Fruit fly (Drosophila melanogaster) whole organism, embryonic: ENCODE results near the gene Mfe2.

ENCODE experiments used
- Ada2b ChIP-seq: fragments of 200-800 bp; sonication (Bioruptor generic); IDR thresholded peaks from 2 replicates; pipeline ENCODE4 v1.3.6; 2022; ENCODE audit warnings: missing biosample characterization, missing genetic modification characterization
- Adf1 ChIP-seq: fragments of 200-800 bp; sonication (Bioruptor generic); IDR thresholded peaks from 2 replicates; pipeline ENCODE4 v1.3.6; 2022; ENCODE audit warnings: missing biosample characterization, missing genetic modification characterization
- Asciz ChIP-seq: fragments of 200-800 bp; sonication (Bioruptor generic); optimal IDR thresholded peaks from 2 replicates; lab custom pipeline; 2017; ENCODE audit warnings: missing biosample characterization, mild to moderate bottlenecking, missing genetic modification characterization, missing genetic modification reagents
- Atf3 ChIP-seq: fragments of 200-800 bp; sonication (Bioruptor generic); optimal IDR thresholded peaks from 3 replicates; lab custom pipeline; 2016; ENCODE audit warnings: missing biosample characterization, missing genetic modification characterization
- Atf6 ChIP-seq: fragments of 200-800 bp; sonication (Bioruptor generic); IDR thresholded peaks from 2 replicates; pipeline ENCODE4 v1.3.6; 2022; ENCODE audit warnings: missing biosample characterization, missing genetic modification characterization
- BEAF-32 ChIP-seq: fragments of 200-800 bp; sonication (Bioruptor generic); optimal IDR thresholded peaks from 3 replicates; lab custom pipeline; 2017; ENCODE audit warnings: missing biosample characterization, missing genetic modification characterization, mild to moderate bottlenecking, moderate library complexity, missing genetic modification reagents
- CG10147 ChIP-seq: fragments of 200-800 bp; sonication (Bioruptor generic); optimal IDR thresholded peaks from 2 replicates; lab custom pipeline; 2019; ENCODE audit warnings: missing biosample characterization, mild to moderate bottlenecking, missing genetic modification characterization, moderate library complexity
- CG10267 ChIP-seq: fragments of 200-800 bp; sonication (Bioruptor generic); optimal IDR thresholded peaks from 2 replicates; lab custom pipeline; 2018; ENCODE audit warnings: missing biosample characterization, mild to moderate bottlenecking, missing genetic modification characterization, moderate library complexity
- CG13123 ChIP-seq: fragments of 200-800 bp; sonication (Bioruptor generic); optimal IDR thresholded peaks from 2 replicates; lab custom pipeline; 2016; ENCODE audit warnings: missing biosample characterization, missing genetic modification characterization
- CG13424 ChIP-seq: fragments of 200-800 bp; sonication (Bioruptor generic); optimal IDR thresholded peaks from 2 replicates; lab custom pipeline; 2019; ENCODE audit warnings: missing biosample characterization, mild to moderate bottlenecking, missing genetic modification characterization, moderate library complexity
- CG14014 ChIP-seq: fragments of 200-800 bp; sonication (Bioruptor generic); IDR thresholded peaks from 2 replicates; pipeline ENCODE4 v1.3.6; 2022; ENCODE audit warnings: missing biosample characterization, missing genetic modification characterization
- CG17328 ChIP-seq: fragments of 200-800 bp; sonication (Bioruptor generic); IDR thresholded peaks from 2 replicates; pipeline ENCODE4 v1.3.6; 2022; ENCODE audit warnings: missing biosample characterization, missing genetic modification characterization
- CG17802 ChIP-seq: fragments of 200-800 bp; sonication (Bioruptor generic); optimal IDR thresholded peaks from 2 replicates; lab custom pipeline; 2018; ENCODE audit warnings: missing biosample characterization, mild to moderate bottlenecking, missing genetic modification characterization, moderate library complexity
- CG18599 ChIP-seq: fragments of 200-800 bp; sonication (Bioruptor generic); optimal IDR thresholded peaks from 3 replicates; lab custom pipeline; 2017; ENCODE audit warnings: missing biosample characterization, missing genetic modification characterization, mild to moderate bottlenecking, moderate library complexity, missing genetic modification reagents
- CG2712 ChIP-seq: fragments of 200-800 bp; optimal IDR thresholded peaks from 3 replicates; lab custom pipeline; 2019; ENCODE audit warnings: missing biosample characterization, mild to moderate bottlenecking, missing genetic modification characterization, moderate library complexity
- CG31441 ChIP-seq: fragments of 200-800 bp; sonication (Bioruptor generic); IDR thresholded peaks from 2 replicates; pipeline ENCODE4 v1.3.6; 2022; ENCODE audit warnings: missing biosample characterization, missing genetic modification characterization
- CG3281 ChIP-seq: fragments of 200-800 bp; sonication (Bioruptor generic); optimal IDR thresholded peaks from 3 replicates; lab custom pipeline; 2017; ENCODE audit warnings: missing biosample characterization, mild to moderate bottlenecking, missing genetic modification characterization
- CG4730 ChIP-seq: fragments of 200-800 bp; sonication (Bioruptor generic); IDR thresholded peaks from 2 replicates; pipeline ENCODE4 v1.3.6; 2022; ENCODE audit warnings: missing biosample characterization, missing genetic modification characterization
- CG4820 ChIP-seq: fragments of 200-800 bp; sonication (Bioruptor generic); optimal IDR thresholded peaks from 3 replicates; lab custom pipeline; 2016; ENCODE audit warnings: missing biosample characterization, missing genetic modification characterization
- CG6791 ChIP-seq: fragments of 200-800 bp; sonication (Bioruptor generic); IDR thresholded peaks from 3 replicates; pipeline ENCODE4 v1.3.6; 2022; ENCODE audit warnings: missing biosample characterization, missing genetic modification characterization; ENCODE audit not compliant: partially characterized antibody
- CG6854 ChIP-seq: fragments of 200-800 bp; sonication (Bioruptor generic); optimal IDR thresholded peaks from 3 replicates; lab custom pipeline; 2017; ENCODE audit warnings: missing biosample characterization, mild to moderate bottlenecking, missing genetic modification characterization
- CG8388 ChIP-seq: fragments of 200-800 bp; sonication (Bioruptor generic); optimal IDR thresholded peaks from 2 replicates; lab custom pipeline; 2019; ENCODE audit warnings: missing biosample characterization, mild to moderate bottlenecking, missing genetic modification characterization, moderate library complexity
- CG9797 ChIP-seq: fragments of 200-800 bp; sonication (Bioruptor generic); optimal IDR thresholded peaks from 3 replicates; lab custom pipeline; 2018; ENCODE audit warnings: missing biosample characterization, mild to moderate bottlenecking, missing genetic modification characterization
- Dll ChIP-seq: fragments of 200-800 bp; sonication (Bioruptor generic); IDR thresholded peaks from 4 replicates; pipeline ENCODE4 v1.3.6; 2022; ENCODE audit warnings: missing biosample characterization, missing genetic modification characterization; ENCODE audit not compliant: partially characterized antibody
- Drgx ChIP-seq: fragments of 200-800 bp; sonication (Bioruptor generic); IDR thresholded peaks from 2 replicates; pipeline ENCODE4 v1.3.6; 2022; ENCODE audit warnings: missing biosample characterization, missing genetic modification characterization
- Ets65A ChIP-seq: fragments of 200-800 bp; sonication (Bioruptor generic); peaks from one replicate; lab custom pipeline; 2016; ENCODE audit warnings: missing biosample characterization, missing genetic modification characterization
- H15 ChIP-seq: fragments of 200-800 bp; sonication (Bioruptor generic); IDR thresholded peaks from 3 replicates; pipeline ENCODE4 v1.3.6; 2022; ENCODE audit warnings: missing biosample characterization, missing genetic modification characterization
- Hmr ChIP-seq: fragments of 200-800 bp; sonication (Bioruptor generic); optimal IDR thresholded peaks from 3 replicates; lab custom pipeline; 2017; ENCODE audit warnings: mild to moderate bottlenecking, missing biosample characterization, missing genetic modification reagents, missing genetic modification characterization
- Hmx ChIP-seq: fragments of 200-800 bp; sonication (Bioruptor generic); optimal IDR thresholded peaks from 2 replicates; lab custom pipeline; 2016; ENCODE audit warnings: missing biosample characterization, missing genetic modification characterization
- Hsf ChIP-seq: fragments of 200-800 bp; sonication (Bioruptor generic); optimal IDR thresholded peaks from 3 replicates; lab custom pipeline; 2016; ENCODE audit warnings: missing biosample characterization, missing genetic modification characterization
- NC2α ChIP-seq: fragments of 200-800 bp; sonication (Bioruptor generic); optimal IDR thresholded peaks from 2 replicates; lab custom pipeline; 2016; ENCODE audit warnings: missing biosample characterization, missing genetic modification characterization
- Oli ChIP-seq: fragments of 200-800 bp; sonication (Bioruptor generic); optimal IDR thresholded peaks from 2 replicates; lab custom pipeline; 2018; ENCODE audit warnings: missing biosample characterization, mild to moderate bottlenecking, missing genetic modification characterization, moderate library complexity
- Optix ChIP-seq: fragments of 200-800 bp; sonication (Bioruptor generic); IDR thresholded peaks from 3 replicates; pipeline ENCODE4 v1.3.6; 2022; ENCODE audit warnings: missing biosample characterization, missing genetic modification characterization
- PHDP ChIP-seq: fragments of 200-800 bp; sonication (Bioruptor generic); optimal IDR thresholded peaks from 3 replicates; lab custom pipeline; 2018; ENCODE audit warnings: missing biosample characterization, mild to moderate bottlenecking, missing genetic modification characterization, moderate library complexity
- caup ChIP-seq: fragments of 200-800 bp; sonication (Bioruptor generic); optimal IDR thresholded peaks from 3 replicates; lab custom pipeline; 2017; ENCODE audit warnings: missing biosample characterization, mild to moderate bottlenecking, missing genetic modification characterization, moderate library complexity; ENCODE audit not compliant: severe bottlenecking
- cg ChIP-seq: fragments of 200-800 bp; sonication (Bioruptor generic); optimal IDR thresholded peaks from 3 replicates; lab custom pipeline; 2019; ENCODE audit warnings: missing biosample characterization, mild to moderate bottlenecking, missing genetic modification characterization, moderate library complexity
- dpn ChIP-seq, 2 experiments: fragments of 200-800 bp; sonication (Bioruptor generic); optimal IDR thresholded peaks; 3 replicates each; lab custom pipeline; 2016; ENCODE audit warnings: missing biosample characterization in 2 of 2, missing genetic modification characterization in 2 of 2
- dysf ChIP-seq: fragments of 200-800 bp; sonication (Bioruptor generic); IDR thresholded peaks from 3 replicates; pipeline ENCODE4 v1.3.6; 2022; ENCODE audit warnings: missing biosample characterization, missing genetic modification characterization
- fd3F ChIP-seq: fragments of 200-800 bp; sonication (Bioruptor generic); optimal IDR thresholded peaks from 2 replicates; lab custom pipeline; 2018; ENCODE audit warnings: missing biosample characterization, mild to moderate bottlenecking, missing genetic modification characterization, moderate library complexity
- fu2 ChIP-seq: fragments of 200-800 bp; sonication (Bioruptor generic); optimal IDR thresholded peaks from 2 replicates; lab custom pipeline; 2016; ENCODE audit warnings: missing biosample characterization, missing genetic modification characterization
- gcm ChIP-seq: fragments of 200-800 bp; sonication (Bioruptor generic); optimal IDR thresholded peaks from 2 replicates; lab custom pipeline; 2019; ENCODE audit warnings: missing biosample characterization, mild to moderate bottlenecking, missing genetic modification characterization, moderate library complexity
- gem ChIP-seq: fragments of 200-800 bp; sonication (Bioruptor generic); optimal IDR thresholded peaks from 2 replicates; lab custom pipeline; 2019; ENCODE audit warnings: missing biosample characterization, mild to moderate bottlenecking, missing genetic modification characterization, moderate library complexity
- gsb-n ChIP-seq: fragments of 200-800 bp; sonication (Bioruptor generic); optimal IDR thresholded peaks from 3 replicates; lab custom pipeline; 2018; ENCODE audit warnings: missing biosample characterization, mild to moderate bottlenecking, missing genetic modification characterization
- jigr1 ChIP-seq: fragments of 200-800 bp; sonication (Bioruptor generic); IDR thresholded peaks from 3 replicates; pipeline ENCODE4 v1.3.6; 2022; ENCODE audit warnings: missing biosample characterization, missing genetic modification characterization
- lola ChIP-seq, 3 experiments: fragments of >200 bp in 2 of 3; fragments of 200-800 bp in 1 of 3; sonication (Bioruptor generic) in 1 of 3; optimal IDR thresholded peaks; 2 replicates each; lab custom pipeline; 2017 to 2019; ENCODE audit warnings: missing biosample characterization in 3 of 3, missing genetic modification characterization in 3 of 3, mild to moderate bottlenecking in 1 of 3, moderate library complexity in 1 of 3
- peb ChIP-seq: fragments of 200-800 bp; sonication (Bioruptor generic); IDR thresholded peaks from 2 replicates; pipeline ENCODE4 v1.3.6; 2022; ENCODE audit warnings: missing biosample characterization, missing genetic modification characterization
- pzg ChIP-seq: fragments of 200-800 bp; sonication (Bioruptor generic); optimal IDR thresholded peaks from 3 replicates; lab custom pipeline; 2018; ENCODE audit warnings: missing biosample characterization, mild to moderate bottlenecking, missing genetic modification characterization, moderate library complexity
- sens ChIP-seq: fragments of 200-800 bp; sonication (Bioruptor generic); peaks from one replicate; lab custom pipeline; 2016; ENCODE audit warnings: missing biosample characterization, missing genetic modification characterization
- slp2 ChIP-seq: fragments of 200-800 bp; sonication (Bioruptor generic); optimal IDR thresholded peaks from 2 replicates; lab custom pipeline; 2016; ENCODE audit warnings: missing biosample characterization, missing genetic modification characterization
- unpg ChIP-seq: fragments of 200-800 bp; sonication (Bioruptor generic); optimal IDR thresholded peaks from 3 replicates; lab custom pipeline; 2018; ENCODE audit warnings: missing biosample characterization, mild to moderate bottlenecking, missing genetic modification characterization, moderate library complexity

Gene Mfe2

DNA sequence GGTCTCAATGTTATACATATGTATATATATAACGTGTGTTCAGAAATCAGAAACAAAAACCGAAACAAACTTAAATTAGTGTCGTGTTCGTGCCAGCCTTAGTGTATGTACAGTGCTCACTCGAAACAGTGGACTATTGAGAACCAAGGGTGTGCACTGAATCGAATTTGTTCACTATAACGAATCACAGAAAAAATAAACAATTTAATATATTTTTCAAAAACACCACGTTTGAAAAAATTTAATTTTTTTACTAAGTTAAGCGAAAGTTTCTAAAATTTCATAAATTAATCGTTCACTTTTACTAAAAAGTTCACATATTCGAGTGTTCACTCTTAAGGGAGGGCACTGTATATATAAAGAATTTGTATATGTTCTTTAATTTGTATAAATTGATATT lies 14.4 kb downstream of the Mfe2 start (continued):
- peak; percentile 9 for TF ChIP-seq CG3281 (GFP tag; lab: Kevin White, UChicago)
- no peak for TF ChIP-seq slp2
- TF ChIP-seq CG18599: peak; percentile 12
- peak; percentile 65 for TF ChIP-seq gem
- peak; percentile 4 for TF ChIP-seq gcm (GFP tag; lab: Kevin White, UChicago)
- TF ChIP-seq PHDP: peak; percentile 36
- peak in 1 of 3 experiments; percentile 6 for TF ChIP-seq lola (GFP tag; optimal IDR thresholded peaks at IDR 0.05; lab: Kevin White, UChicago)
- TF ChIP-seq Hmx (GFP tag; lab: Kevin White, UChicago): no peak
- peak; percentile 12 for TF ChIP-seq Asciz (GFP tag; lab: Kevin White, UChicago)
- peak; percentile 40 for TF ChIP-seq Hmr (GFP tag; lab: Kevin White, UChicago)
- TF ChIP-seq Ada2b: 0 out of 2 replicates have a peak, but pooled peaks have one; percentile 21
- no peak for TF ChIP-seq cg (GFP tag; lab: Kevin White, UChicago)
- TF ChIP-seq CG10267: peak; percentile 14
- TF ChIP-seq Ets65A (GFP tag; lab: Kevin White, UChicago): peak; percentile 3
- 0 out of 2 replicates have a peak, but pooled peaks have one; percentile 37 for TF ChIP-seq Atf6
- no peak for TF ChIP-seq CG17802 (tag; lab: Kevin White, UChicago)
- TF ChIP-seq caup (GFP tag; lab: Kevin White, UChicago): peak; percentile 4
- peak; percentile 16 for TF ChIP-seq Hsf (GFP tag; lab: Kevin White, UChicago)
- 0 out of 3 replicates have a peak, but pooled peaks have one; percentile 13 for TF ChIP-seq dysf (GFP tag; lab: Robert Waterston, UW)
- TF ChIP-seq CG2712 (tag; lab: Kevin White, UChicago): peak; percentile 50
- peak; percentile 70 for TF ChIP-seq sens (GFP tag; lab: Kevin White, UChicago)
- peak; percentile 37 for TF ChIP-seq CG13424 (tag; lab: Kevin White, UChicago)
- 0 out of 2 replicates have a peak, but pooled peaks have one; percentile 11 for TF ChIP-seq Drgx (GFP tag; lab: Robert Waterston, UW)
- TF ChIP-seq CG14014 (GFP tag; lab: Robert Waterston, UW): no peak
- TF ChIP-seq CG31441: peak; percentile 41
- TF ChIP-seq fu2 (GFP tag; lab: Kevin White, UChicago): no peak
- TF ChIP-seq CG17328 (GFP tag; lab: Robert Waterston, UW): 0 out of 2 replicates have a peak, but pooled peaks have one; percentile 15

DNA sequence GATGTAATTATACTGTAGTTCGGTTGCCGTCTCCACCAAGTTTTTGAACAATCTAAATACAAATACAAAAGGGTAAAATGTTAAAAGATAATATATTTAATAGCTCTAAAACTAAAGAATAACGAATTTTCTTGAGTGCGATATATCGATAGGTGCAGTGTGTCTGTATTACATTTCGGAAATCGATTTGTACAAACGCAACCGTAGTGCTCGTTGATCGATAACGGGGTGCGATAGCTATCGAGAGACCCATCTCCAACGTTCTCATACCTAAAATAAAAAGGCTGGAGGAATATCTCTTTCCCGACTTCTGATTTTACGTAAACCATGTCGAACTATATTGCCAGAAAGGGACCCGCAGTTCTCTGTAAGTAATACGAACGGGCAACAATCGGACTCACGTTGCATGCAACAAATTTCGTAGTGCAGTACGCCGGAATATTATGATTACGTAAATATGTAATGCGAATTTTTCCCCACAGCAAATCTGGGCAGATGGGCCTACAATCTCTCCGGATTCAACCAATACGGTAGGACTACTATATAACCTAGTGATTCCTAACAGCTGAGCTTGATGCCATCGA lies 15.4 kb downstream of the Mfe2 start, which contains the start of gene UQCR-14:
Gene UQCR-14, plus strand, starts transcription at position 206 of the 584 bp plus-strand sequence.
- TF ChIP-seq BEAF-32 (GFP tag; lab: Kevin White, UChicago): peak; percentile 97
- TF ChIP-seq H15: no peak
- TF ChIP-seq jigr1: no peak
- TF ChIP-seq pzg (GFP tag; lab: Kevin White, UChicago): peak; percentile 94
- TF ChIP-seq Adf1 (GFP tag; lab: Robert Waterston, UW): peak; percentile 34; the same call in 1 of the 2 replicates
- TF ChIP-seq CG6791 (GFP tag; lab: Robert Waterston, UW): peak; percentile 99
- TF ChIP-seq CG6854 (GFP tag; lab: Kevin White, UChicago): no peak
- TF ChIP-seq Dll (GFP tag; lab: Robert Waterston, UW): peak; percentile 94
- TF ChIP-seq Optix (GFP tag; lab: Robert Waterston, UW): no peak
- TF ChIP-seq gsb-n: no peak
- TF ChIP-seq Oli (tag; lab: Kevin White, UChicago): no peak
- TF ChIP-seq CG10147: peak; percentile 17
- no peak for TF ChIP-seq peb (GFP tag; lab: Robert Waterston, UW)
- no peak for TF ChIP-seq CG4820 (GFP tag; lab: Kevin White, UChicago)
- no peak for TF ChIP-seq unpg
- TF ChIP-seq NC2α (GFP tag; lab: Kevin White, UChicago): no peak
- TF ChIP-seq CG8388: no peak
- no peak for TF ChIP-seq Atf3 (GFP tag; lab: Kevin White, UChicago)
- peak; percentile 71 for TF ChIP-seq CG9797 (GFP tag; lab: Kevin White, UChicago)
- TF ChIP-seq dpn (GFP tag; optimal IDR thresholded peaks at IDR 0.05; lab: Kevin White, UChicago): peak; percentile 18 to 47
- TF ChIP-seq CG4730 (GFP tag; lab: Robert Waterston, UW): no peak
- TF ChIP-seq CG13123 (GFP tag; lab: Kevin White, UChicago): no peak
- no peak for TF ChIP-seq fd3F (GFP tag; lab: Kevin White, UChicago)
